Worm (Caenorhabditis elegans) whole organism, mixed stage, embryonic: ENCODE measurements around the gene T28A8.3.

Source experiments
- M03D4.4 ChIP-seq: sonication (generic microtip); optimal IDR thresholded peaks from 2 replicates; lab custom pipeline; 2017; ENCODE audit warnings: mild to moderate bottlenecking, missing genetic modification characterization, missing compliant biosample characterization
- bed-3 ChIP-seq: fragments of 200-800 bp; sonication (Bioruptor generic); optimal IDR thresholded peaks from 3 replicates; lab custom pipeline; 2018; ENCODE audit warnings: mild to moderate bottlenecking, missing genetic modification characterization, moderate library complexity, missing compliant biosample characterization
- blmp-1 ChIP-seq: fragments of 150-350 bp; optimal IDR thresholded peaks from 2 replicates; lab custom pipeline; 2014; ENCODE audit warnings: missing biosample characterization, missing genetic modification characterization
- ceh-39 ChIP-seq: fragments of 150-350 bp; optimal IDR thresholded peaks from 2 replicates; lab custom pipeline; 2014; ENCODE audit warnings: missing biosample characterization, missing genetic modification characterization
- ceh-43 ChIP-seq: fragments of 200-800 bp; sonication (Bioruptor generic); optimal IDR thresholded peaks from 2 replicates; lab custom pipeline; 2018; ENCODE audit warnings: mild to moderate bottlenecking, missing genetic modification characterization, moderate library complexity, missing compliant biosample characterization
- ces-1 ChIP-seq: fragments of 150-350 bp; optimal IDR thresholded peaks from 2 replicates; lab custom pipeline; 2014; ENCODE audit warnings: missing biosample characterization, missing genetic modification reagents, missing genetic modification characterization
- cnd-1 ChIP-seq: fragments of 200-800 bp; sonication (Bioruptor generic); optimal IDR thresholded peaks from 2 replicates; lab custom pipeline; 2018; ENCODE audit warnings: mild to moderate bottlenecking, missing genetic modification characterization, missing compliant biosample characterization
- elt-1 ChIP-seq: sonication (generic microtip); optimal IDR thresholded peaks from 2 replicates; lab custom pipeline; 2017; ENCODE audit warnings: missing genetic modification characterization, mild to moderate bottlenecking, missing compliant biosample characterization, antibody characterized with exemption, moderate library complexity, borderline replicate concordance; ENCODE audit not compliant: insufficient read depth
- elt-3 ChIP-seq: fragments of 150-350 bp; optimal IDR thresholded peaks from 2 replicates; lab custom pipeline; 2014; ENCODE audit warnings: missing biosample characterization, missing genetic modification characterization
- flh-1 ChIP-seq: fragments of 200-800 bp; sonication (Bioruptor generic); optimal IDR thresholded peaks from 2 replicates; lab custom pipeline; 2018; ENCODE audit warnings: mild to moderate bottlenecking, missing genetic modification characterization, moderate library complexity, missing compliant biosample characterization
- ham-2 ChIP-seq: fragments of 200-800 bp; sonication (Bioruptor generic); optimal IDR thresholded peaks from 2 replicates; lab custom pipeline; 2018; ENCODE audit warnings: mild to moderate bottlenecking, missing genetic modification characterization, missing compliant biosample characterization
- hlh-1 ChIP-seq: fragments of 150-350 bp; optimal IDR thresholded peaks from 2 replicates; lab custom pipeline; 2014; ENCODE audit warnings: missing biosample characterization, missing genetic modification reagents, missing genetic modification characterization
- lin-13 ChIP-seq: fragments of 150-350 bp; optimal IDR thresholded peaks from 2 replicates; lab custom pipeline; 2014; ENCODE audit warnings: missing biosample characterization, missing genetic modification characterization
- lin-32 ChIP-seq: fragments of 200-800 bp; sonication (Bioruptor generic); optimal IDR thresholded peaks from 2 replicates; lab custom pipeline; 2018; ENCODE audit warnings: mild to moderate bottlenecking, missing genetic modification characterization, missing compliant biosample characterization
- lsy-2 ChIP-seq: fragments of 150-350 bp; optimal IDR thresholded peaks from 2 replicates; lab custom pipeline; 2014; ENCODE audit warnings: missing biosample characterization, missing genetic modification characterization
- mab-5 ChIP-seq: fragments of 150-350 bp; optimal IDR thresholded peaks from 2 replicates; lab custom pipeline; 2014; ENCODE audit warnings: missing biosample characterization, missing genetic modification characterization
- mep-1 ChIP-seq: fragments of 150-350 bp; optimal IDR thresholded peaks from 2 replicates; lab custom pipeline; 2017; ENCODE audit warnings: missing biosample characterization, missing genetic modification reagents, missing genetic modification characterization, inconsistent platforms
- mls-2 ChIP-seq: sonication (generic microtip); optimal IDR thresholded peaks from 2 replicates; lab custom pipeline; 2016; ENCODE audit warnings: mild to moderate bottlenecking, missing genetic modification characterization, moderate library complexity, missing compliant biosample characterization
- nhr-12 ChIP-seq: fragments of 150-350 bp; optimal IDR thresholded peaks from 2 replicates; lab custom pipeline; 2014; ENCODE audit warnings: missing biosample characterization, missing genetic modification characterization
- nhr-237 ChIP-seq: fragments of 150-350 bp; optimal IDR thresholded peaks from 2 replicates; lab custom pipeline; 2014; ENCODE audit warnings: missing biosample characterization, missing genetic modification characterization
- nhr-28 ChIP-seq: fragments of 150-350 bp; optimal IDR thresholded peaks from 2 replicates; lab custom pipeline; 2014; ENCODE audit warnings: missing biosample characterization, missing genetic modification characterization
- nhr-76 ChIP-seq: sonication (generic microtip); optimal IDR thresholded peaks from 2 replicates; lab custom pipeline; 2017; ENCODE audit warnings: missing biosample characterization, missing genetic modification characterization
- pha-4 ChIP-seq: fragments of 150-350 bp; optimal IDR thresholded peaks from 2 replicates; lab custom pipeline; 2018; ENCODE audit warnings: missing biosample characterization, missing genetic modification reagents, missing genetic modification characterization
- sem-2 ChIP-seq: fragments of 200-800 bp; sonication (Bioruptor generic); optimal IDR thresholded peaks from 2 replicates; lab custom pipeline; 2018; ENCODE audit warnings: mild to moderate bottlenecking, missing genetic modification characterization, missing compliant biosample characterization
- sptf-1 ChIP-seq: sonication (generic microtip); optimal IDR thresholded peaks from 2 replicates; lab custom pipeline; 2017; ENCODE audit warnings: mild to moderate bottlenecking, missing genetic modification characterization, moderate library complexity, missing compliant biosample characterization
- tbx-8 ChIP-seq: fragments of 200-800 bp; sonication (Bioruptor generic); optimal IDR thresholded peaks from 2 replicates; lab custom pipeline; 2018; ENCODE audit warnings: mild to moderate bottlenecking, missing genetic modification characterization, moderate library complexity, missing compliant biosample characterization
- unc-120 ChIP-seq: sonication (generic microtip); optimal IDR thresholded peaks from 2 replicates; lab custom pipeline; 2017; ENCODE audit warnings: missing genetic modification characterization, missing compliant biosample characterization; ENCODE audit not compliant: poor library complexity, severe bottlenecking
- unc-39 ChIP-seq: fragments of 150-350 bp; optimal IDR thresholded peaks from 2 replicates; lab custom pipeline; 2014; ENCODE audit warnings: missing biosample characterization, missing genetic modification characterization
- unc-62 ChIP-seq: fragments of 150-350 bp; optimal IDR thresholded peaks from 2 replicates; lab custom pipeline; 2014; ENCODE audit warnings: missing biosample characterization, missing genetic modification reagents, missing genetic modification characterization
- zip-8 ChIP-seq: fragments of 150-350 bp; optimal IDR thresholded peaks from 2 replicates; lab custom pipeline; 2014; ENCODE audit warnings: missing biosample characterization, missing genetic modification characterization
- ztf-11 ChIP-seq: fragments of 150-350 bp; optimal IDR thresholded peaks from 2 replicates; lab custom pipeline; 2014; ENCODE audit warnings: missing biosample characterization, missing genetic modification characterization

T28A8.3 gene

DNA sequence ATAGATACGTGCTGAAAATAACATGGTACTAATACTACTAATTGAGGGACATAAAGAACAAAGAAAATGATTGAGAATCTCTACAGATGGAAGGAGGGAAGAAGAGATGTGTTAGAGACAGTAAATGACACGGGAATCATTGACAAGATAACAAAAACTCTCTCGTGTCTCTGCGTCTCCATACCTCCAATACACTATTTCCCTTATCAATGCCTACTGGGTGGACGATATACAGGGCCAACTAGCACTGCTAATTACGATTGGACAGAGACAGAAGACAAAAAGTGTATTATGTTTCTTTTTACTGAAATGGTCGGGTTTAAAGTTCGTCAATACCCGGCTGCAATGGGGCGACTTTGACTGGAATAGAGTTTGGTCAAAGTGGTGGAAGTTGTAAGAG, 38.8 kb downstream of the T28A8.3 start:
- TF ChIP-seq bed-3 (GFP tag; lab: Kevin White, UChicago), result no peak
- no peak for TF ChIP-seq mab-5 (tag; lab: Kevin White, UChicago)
- TF ChIP-seq ham-2, result no peak
- TF ChIP-seq M03D4.4 (tag; lab: Kevin White, UChicago), result no peak
- no peak for TF ChIP-seq elt-3 (tag; lab: Kevin White, UChicago)
- TF ChIP-seq sptf-1, result no peak

DNA sequence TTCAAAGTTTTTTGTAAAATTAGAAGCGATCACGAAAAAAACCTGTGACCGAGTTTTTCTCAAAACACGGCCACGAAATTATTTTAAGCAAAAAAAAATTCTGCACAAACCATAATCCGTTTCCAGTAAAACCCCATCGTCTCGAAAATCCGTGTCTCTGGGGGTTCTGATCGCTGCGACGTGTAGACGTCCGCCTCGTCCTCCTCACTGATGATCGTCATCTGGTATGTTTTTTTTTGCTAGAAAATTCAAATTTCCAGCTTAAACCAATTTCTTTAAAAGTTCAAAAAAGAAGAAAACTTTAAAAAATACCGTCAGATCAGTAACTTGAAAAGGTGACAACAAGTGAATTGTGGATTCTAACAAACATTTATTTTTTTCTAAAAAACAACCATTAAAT, 40.7 kb downstream of the T28A8.3 start, which contains the start of gene Y76A2B.4:
Gene Y76A2B.4 (minus strand): TSS at position 241 of the 400 bp plus-strand sequence.
- no peak for TF ChIP-seq nhr-76 (tag; lab: Kevin White, UChicago)
- no peak for TF ChIP-seq nhr-12 (tag; lab: Kevin White, UChicago)
- TF ChIP-seq M03D4.4 (tag; lab: Kevin White, UChicago), result no peak
- no peak for TF ChIP-seq blmp-1 (tag; lab: Kevin White, UChicago)
- no peak for TF ChIP-seq unc-120
- TF ChIP-seq tbx-8 (GFP tag; lab: Kevin White, UChicago), result no peak
- TF ChIP-seq unc-39 (tag; lab: Kevin White, UChicago), result no peak
- TF ChIP-seq lin-13 (tag; lab: Kevin White, UChicago), result no peak
- TF ChIP-seq cnd-1 (tag; lab: Kevin White, UChicago), result no peak
- TF ChIP-seq ceh-43, result no peak
- no peak for TF ChIP-seq mls-2 (tag; lab: Kevin White, UChicago)
- TF ChIP-seq hlh-1, result no peak
- no peak for TF ChIP-seq sptf-1
- no peak for TF ChIP-seq nhr-28 (tag; lab: Kevin White, UChicago)
- TF ChIP-seq zip-8, result no peak
- TF ChIP-seq elt-3 (tag; lab: Kevin White, UChicago), result no peak
- TF ChIP-seq nhr-237 (tag; lab: Kevin White, UChicago), result no peak
- TF ChIP-seq mep-1 (tag; lab: Kevin White, UChicago), result no peak
- TF ChIP-seq, all 35 proteins: peak for 0

DNA sequence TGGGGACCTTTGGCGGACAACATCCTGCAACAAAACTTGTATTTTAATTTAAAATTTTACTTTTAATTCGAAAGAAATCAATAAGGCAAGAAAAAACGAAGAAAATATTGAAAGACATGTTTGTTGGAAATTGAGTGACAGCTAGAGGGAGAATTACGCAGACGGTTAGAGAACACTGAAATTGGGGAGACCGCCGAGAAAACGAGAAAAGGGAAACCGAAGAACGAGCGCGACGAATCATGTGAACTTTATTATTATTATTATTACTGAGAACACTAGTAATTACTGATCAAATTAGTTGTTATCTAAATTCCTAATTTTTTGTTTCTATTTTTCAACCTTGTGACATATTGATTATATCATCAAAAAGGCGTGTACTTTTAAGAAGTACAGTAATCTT, 43.2 kb downstream of the T28A8.3 start, which contains the start of gene mmad-1:
Gene mmad-1 (minus strand): TSS at position 24 of the 400 bp plus-strand sequence.
- peak; percentile 94 for TF ChIP-seq unc-62
- TF ChIP-seq lin-32 (GFP tag; lab: Kevin White, UChicago), result no peak
- peak; percentile 8 for TF ChIP-seq unc-120
- TF ChIP-seq ces-1 (GFP tag; lab: Kevin White, UChicago), result peak; percentile 29
- no peak for TF ChIP-seq mls-2 (tag; lab: Kevin White, UChicago)
- TF ChIP-seq, all 35 proteins: peak for 3

DNA sequence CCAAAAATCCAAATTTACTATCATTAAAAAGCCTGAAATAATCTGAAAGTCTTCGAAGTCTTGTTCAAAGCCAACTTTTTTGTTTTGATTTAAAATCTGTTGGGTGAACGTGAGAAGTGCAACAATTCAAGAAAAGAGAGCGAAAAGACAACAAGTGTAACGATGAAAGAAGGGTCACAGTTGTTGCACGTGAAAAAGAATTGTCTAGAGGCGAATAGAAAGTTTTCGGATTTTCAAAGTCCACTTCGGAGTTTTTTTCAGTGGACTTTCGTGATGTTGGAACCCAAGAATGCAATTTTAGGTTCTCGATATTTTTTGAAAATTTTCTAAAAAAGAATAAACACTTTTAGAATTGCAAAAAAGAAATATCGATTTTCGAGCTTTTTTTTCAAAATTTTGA, 44.1 kb downstream of the T28A8.3 start:
- TF ChIP-seq hlh-1 (peak; percentile 56), ztf-11 (tag; lab: Kevin White, UChicago) (no peak)

DNA sequence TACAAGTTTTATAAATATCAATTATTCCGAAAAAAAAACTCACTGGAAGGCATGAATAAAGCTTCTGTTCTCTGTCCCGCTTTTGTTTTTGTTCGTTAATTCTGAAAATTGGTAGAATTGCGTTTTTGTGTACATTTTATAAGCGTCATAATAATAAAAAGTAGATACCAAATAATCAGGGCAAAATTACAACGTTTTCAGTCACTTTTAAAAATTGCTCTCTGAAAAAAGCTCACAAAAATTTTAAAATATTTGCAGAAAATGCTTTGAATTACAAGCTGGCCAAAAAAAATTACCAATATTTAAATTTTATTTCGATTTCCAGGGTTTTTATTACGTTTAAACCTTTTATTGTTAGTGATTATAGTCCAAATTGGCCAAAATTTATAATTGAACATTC, 49.4 kb downstream of the T28A8.3 start, which contains the start of gene scav-2:
Gene scav-2 (minus strand): TSS at position 101 of the 400 bp plus-strand sequence.
- TF ChIP-seq sem-2, result no peak
- TF ChIP-seq elt-1 (tag; lab: Kevin White, UChicago), result no peak
- no peak for TF ChIP-seq unc-120
- TF ChIP-seq mls-2 (tag; lab: Kevin White, UChicago), result no peak

DNA sequence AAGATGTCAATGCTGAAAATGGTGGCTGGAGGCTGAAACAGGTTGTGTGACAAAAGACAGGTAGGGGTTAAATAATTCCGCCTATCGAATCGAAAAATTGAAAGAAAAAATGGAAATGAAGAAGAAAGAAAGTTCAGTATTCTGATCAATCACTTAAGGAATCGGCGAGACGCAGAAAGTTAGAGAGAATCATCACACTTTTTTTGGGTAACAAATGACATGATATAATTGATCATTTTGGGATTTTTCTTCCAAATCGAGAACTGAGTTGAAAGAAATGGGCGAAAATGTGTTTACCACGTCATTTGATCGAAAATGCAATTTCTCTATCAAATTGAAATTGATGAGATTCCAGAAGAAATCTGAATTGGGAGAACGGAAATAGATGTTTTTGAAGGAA, 50.2 kb downstream of the T28A8.3 start:
- TF ChIP-seq mep-1 (tag; lab: Kevin White, UChicago), result no peak
- TF ChIP-seq ceh-39 (tag; lab: Kevin White, UChicago), result no peak
- no peak for TF ChIP-seq unc-62
- TF ChIP-seq ceh-43, result no peak
- TF ChIP-seq nhr-12 (tag; lab: Kevin White, UChicago), result no peak
- TF ChIP-seq elt-1 (tag; lab: Kevin White, UChicago), result no peak
- no peak for TF ChIP-seq sem-2
- no peak for TF ChIP-seq lsy-2 (tag; lab: Kevin White, UChicago)
- TF ChIP-seq zip-8, result no peak
- no peak for TF ChIP-seq cnd-1 (tag; lab: Kevin White, UChicago)
- no peak for TF ChIP-seq bed-3 (GFP tag; lab: Kevin White, UChicago)
- no peak for TF ChIP-seq ztf-11 (tag; lab: Kevin White, UChicago)
- no peak for TF ChIP-seq pha-4 (tag; lab: Kevin White, UChicago)
- no peak for TF ChIP-seq nhr-237 (tag; lab: Kevin White, UChicago)
- no peak for TF ChIP-seq nhr-28 (tag; lab: Kevin White, UChicago)
- no peak for TF ChIP-seq tbx-8 (GFP tag; lab: Kevin White, UChicago)
- no peak for TF ChIP-seq flh-1 (GFP tag; lab: Kevin White, UChicago)
- TF ChIP-seq, all 35 proteins: peak for 0
